Worm (Caenorhabditis elegans) whole organism, young adult: ENCODE data around the gene F08F8.11.

Experiments
- B0336.3 ChIP-seq: fragments of 200-800 bp; sonication (Bioruptor generic); IDR thresholded peaks from 2 replicates; pipeline ENCODE4 v1.3.6; 2022; ENCODE audit warnings: missing genetic modification characterization, missing compliant biosample characterization
- C06A6.2 ChIP-seq: fragments of 200-800 bp; sonication (Bioruptor generic); conservative IDR thresholded peaks from 2 replicates; pipeline ENCODE4 v1.3.6; 2022; ENCODE audit warnings: missing genetic modification characterization, missing compliant biosample characterization
- C17E4.6 ChIP-seq: fragments of 200-800 bp; sonication (Bioruptor generic); IDR thresholded peaks from 2 replicates; pipeline ENCODE4 v1.3.6; 2022; ENCODE audit warnings: missing genetic modification reagents, missing genetic modification characterization, missing compliant biosample characterization
- F10E7.11 ChIP-seq: sonication (generic microtip); optimal IDR thresholded peaks from 2 replicates; lab custom pipeline; 2017; ENCODE audit warnings: mild to moderate bottlenecking, missing genetic modification characterization, moderate library complexity, missing compliant biosample characterization
- F23B12.7 ChIP-seq: sonication (generic microtip); optimal IDR thresholded peaks from 2 replicates; lab custom pipeline; 2017; ENCODE audit warnings: missing genetic modification characterization, mild to moderate bottlenecking, missing compliant biosample characterization, antibody characterized with exemption, moderate library complexity; ENCODE audit not compliant: insufficient read depth
- F49E8.2 ChIP-seq: sonication (generic microtip); optimal IDR thresholded peaks from 3 replicates; lab custom pipeline; 2017; ENCODE audit warnings: missing genetic modification characterization, mild to moderate bottlenecking, missing compliant biosample characterization, antibody characterized with exemption, moderate library complexity; ENCODE audit not compliant: insufficient read depth
- F52B5.7 ChIP-seq: sonication (generic microtip); optimal IDR thresholded peaks from 2 replicates; lab custom pipeline; 2016; ENCODE audit warnings: mild to moderate bottlenecking, missing genetic modification characterization, missing compliant biosample characterization
- K11D2.4 ChIP-seq: fragments of 200-800 bp; sonication (Bioruptor generic); IDR thresholded peaks from 2 replicates; pipeline ENCODE4 v1.3.6; 2022; ENCODE audit warnings: missing genetic modification reagents, missing genetic modification characterization, missing compliant biosample characterization
- K12H6.12 ChIP-seq: fragments of 200-800 bp; sonication (Bioruptor generic); optimal IDR thresholded peaks from 2 replicates; lab custom pipeline; 2018; ENCODE audit warnings: mild to moderate bottlenecking, missing genetic modification characterization, missing compliant biosample characterization
- akir-1 ChIP-seq: fragments of 200-800 bp; sonication (Bioruptor generic); optimal IDR thresholded peaks from 2 replicates; lab custom pipeline; 2018; ENCODE audit warnings: mild to moderate bottlenecking, missing genetic modification characterization, moderate library complexity, missing compliant biosample characterization
- aptf-2 ChIP-seq: fragments of 200-800 bp; sonication (Bioruptor generic); conservative IDR thresholded peaks from 2 replicates; pipeline ENCODE4 v1.3.6; 2022; ENCODE audit warnings: missing genetic modification reagents, missing genetic modification characterization, missing compliant biosample characterization
- aptf-3 ChIP-seq: fragments of 200-800 bp; sonication (Bioruptor generic); IDR thresholded peaks from 2 replicates; pipeline ENCODE4 v1.3.6; 2022; ENCODE audit warnings: missing genetic modification characterization, missing compliant biosample characterization
- attf-3 ChIP-seq: fragments of 200-800 bp; sonication (Bioruptor generic); conservative IDR thresholded peaks from 2 replicates; pipeline ENCODE4 v1.3.6; 2022; ENCODE audit warnings: missing genetic modification reagents, missing genetic modification characterization, missing compliant biosample characterization
- bed-1 ChIP-seq: fragments of 200-800 bp; sonication (Bioruptor generic); IDR thresholded peaks from 2 replicates; pipeline ENCODE4 v1.3.6; 2022; ENCODE audit warnings: missing genetic modification reagents, missing genetic modification characterization, missing compliant biosample characterization
- ceh-100 ChIP-seq: fragments of 200-800 bp; sonication (Bioruptor generic); IDR thresholded peaks from 2 replicates; pipeline ENCODE4 v1.3.6; 2022; ENCODE audit warnings: missing genetic modification reagents, missing genetic modification characterization, missing compliant biosample characterization
- ceh-58 ChIP-seq: fragments of 200-800 bp; sonication (Bioruptor generic); IDR thresholded peaks from 2 replicates; pipeline ENCODE4 v1.3.6; 2022; ENCODE audit warnings: missing genetic modification characterization, missing compliant biosample characterization
- ceh-79 ChIP-seq: sonication (generic microtip); optimal IDR thresholded peaks from 2 replicates; lab custom pipeline; 2017; ENCODE audit warnings: mild to moderate bottlenecking, missing genetic modification characterization, missing compliant biosample characterization
- ceh-91 ChIP-seq: fragments of 200-800 bp; sonication (Bioruptor generic); IDR thresholded peaks from 2 replicates; pipeline ENCODE4 v1.3.6; 2022; ENCODE audit warnings: missing genetic modification reagents, missing genetic modification characterization, missing compliant biosample characterization
- efl-1 ChIP-seq: fragments of 150-350 bp; optimal IDR thresholded peaks from 2 replicates; lab custom pipeline; 2014; ENCODE audit warnings: missing biosample characterization, missing genetic modification reagents, missing genetic modification characterization
- egl-44 ChIP-seq: fragments of 200-800 bp; sonication (Bioruptor generic); IDR thresholded peaks from 2 replicates; pipeline ENCODE4 v1.3.6; 2022; ENCODE audit warnings: missing genetic modification reagents, missing genetic modification characterization, missing compliant biosample characterization
- egrh-3 ChIP-seq: fragments of 200-800 bp; sonication (Bioruptor generic); IDR thresholded peaks from 2 replicates; pipeline ENCODE4 v1.3.6; 2022; ENCODE audit warnings: missing genetic modification reagents, missing genetic modification characterization, missing compliant biosample characterization
- ets-4 ChIP-seq: fragments of 200-800 bp; sonication (Bioruptor generic); optimal IDR thresholded peaks from 2 replicates; lab custom pipeline; 2018; ENCODE audit warnings: mild to moderate bottlenecking, missing genetic modification characterization, missing compliant biosample characterization
- fkh-3 ChIP-seq: sonication (generic microtip); optimal IDR thresholded peaks from 2 replicates; lab custom pipeline; 2016; ENCODE audit warnings: mild to moderate bottlenecking, missing genetic modification characterization, missing compliant biosample characterization
- hlh-12 ChIP-seq: sonication (generic microtip); optimal IDR thresholded peaks from 2 replicates; lab custom pipeline; 2016; ENCODE audit warnings: missing genetic modification characterization, missing compliant biosample characterization
- hlh-26 ChIP-seq: fragments of 200-800 bp; sonication (Bioruptor generic); conservative IDR thresholded peaks from 2 replicates; pipeline ENCODE4 v1.3.6; 2022; ENCODE audit warnings: missing genetic modification reagents, missing genetic modification characterization, missing compliant biosample characterization
- hrde-1 ChIP-seq: sonication (generic microtip); optimal IDR thresholded peaks from 2 replicates; lab custom pipeline; 2016; ENCODE audit warnings: missing genetic modification characterization, mild to moderate bottlenecking, missing compliant biosample characterization, moderate library complexity, missing genotype, missing genetic modification reagents, borderline replicate concordance
- let-526 ChIP-seq: fragments of 200-800 bp; sonication (Bioruptor generic); IDR thresholded peaks from 2 replicates; pipeline ENCODE4 v1.3.6; 2022; ENCODE audit warnings: missing genetic modification reagents, missing genetic modification characterization, missing compliant biosample characterization
- let-607 ChIP-seq, 2 experiments: fragments of 200-800 bp in 1 of 2; sonication (Bioruptor generic) in 1 of 2; sonication (generic microtip) in 1 of 2; optimal IDR thresholded peaks; 2 replicates each; lab custom pipeline; 2016 to 2018; ENCODE audit warnings: mild to moderate bottlenecking in 2 of 2, missing compliant biosample characterization in 2 of 2, missing genetic modification characterization in 2 of 2, moderate library complexity in 2 of 2, missing genotype in 1 of 2
- lin-35 ChIP-seq, 3 experiments: fragments of 150-350 bp in 2 of 3; sonication (generic microtip) in 1 of 3; optimal IDR thresholded peaks; 2 replicates each; lab custom pipeline; 2014 to 2018; ENCODE audit warnings: missing biosample characterization in 3 of 3, missing genetic modification characterization in 3 of 3, missing genetic modification reagents in 3 of 3
- lin-54 ChIP-seq: fragments of 200-800 bp; sonication (Bioruptor generic); optimal IDR thresholded peaks from 2 replicates; lab custom pipeline; 2018; ENCODE audit warnings: mild to moderate bottlenecking, missing genetic modification characterization, missing compliant biosample characterization
- lir-1 ChIP-seq: fragments of 200-800 bp; sonication (Bioruptor generic); conservative IDR thresholded peaks from 2 replicates; pipeline ENCODE4 v1.3.6; 2022; ENCODE audit warnings: missing genetic modification reagents, missing genetic modification characterization, missing compliant biosample characterization
- lsl-1 ChIP-seq: fragments of 200-800 bp; sonication (Bioruptor generic); optimal IDR thresholded peaks from 2 replicates; lab custom pipeline; 2018; ENCODE audit warnings: mild to moderate bottlenecking, missing genetic modification characterization, moderate library complexity, missing compliant biosample characterization
- lsy-27 ChIP-seq: sonication (generic microtip); optimal IDR thresholded peaks from 2 replicates; lab custom pipeline; 2017; ENCODE audit warnings: missing genetic modification characterization, mild to moderate bottlenecking, missing compliant biosample characterization, antibody characterized with exemption, missing genotype, borderline replicate concordance; ENCODE audit not compliant: insufficient read depth
- madf-10 ChIP-seq: sonication (generic microtip); optimal IDR thresholded peaks from 2 replicates; lab custom pipeline; 2016; ENCODE audit warnings: mild to moderate bottlenecking, missing genetic modification characterization, missing compliant biosample characterization
- madf-8 ChIP-seq: fragments of 200-800 bp; sonication (Bioruptor generic); conservative IDR thresholded peaks from 2 replicates; pipeline ENCODE4 v1.3.6; 2022; ENCODE audit warnings: missing genetic modification reagents, missing genetic modification characterization, missing compliant biosample characterization
- mes-4 ChIP-seq: sonication (generic microtip); optimal IDR thresholded peaks from 2 replicates; lab custom pipeline; 2016; ENCODE audit warnings: missing genotype, missing genetic modification characterization, missing compliant biosample characterization
- nfya-1 ChIP-seq: sonication (generic microtip); optimal IDR thresholded peaks from 2 replicates; lab custom pipeline; 2017; ENCODE audit warnings: antibody characterized with exemption, missing compliant biosample characterization, missing genetic modification characterization, borderline replicate concordance; ENCODE audit not compliant: insufficient read depth
- nhr-27 ChIP-seq: fragments of 200-800 bp; sonication (Bioruptor generic); optimal IDR thresholded peaks from 2 replicates; lab custom pipeline; 2018; ENCODE audit warnings: mild to moderate bottlenecking, missing genetic modification characterization, moderate library complexity, missing compliant biosample characterization
- pbrm-1 ChIP-seq: fragments of 200-800 bp; sonication (Bioruptor generic); IDR thresholded peaks from 2 replicates; pipeline ENCODE4 v1.3.6; 2022; ENCODE audit warnings: missing genetic modification reagents, missing genetic modification characterization, missing compliant biosample characterization
- rec-8 ChIP-seq, 2 experiments: sonication (generic microtip); optimal IDR thresholded peaks; 2 replicates each; lab custom pipeline; 2016; ENCODE audit warnings: mild to moderate bottlenecking in 2 of 2, missing genetic modification characterization in 2 of 2, missing genetic modification reagents in 2 of 2, missing genotype in 2 of 2, missing biosample characterization in 1 of 2, missing compliant biosample characterization in 1 of 2, moderate library complexity in 1 of 2
- rpc-1 ChIP-seq, 2 experiments: fragments of 150-350 bp in 1 of 2; sonication (generic microtip) in 1 of 2; optimal IDR thresholded peaks; 2 replicates each; lab custom pipeline; 2014 to 2018; ENCODE audit warnings: missing biosample characterization in 1 of 2, missing genetic modification characterization in 1 of 2, missing genetic modification reagents in 1 of 2, missing genotype in 1 of 2
- snpc-1.1 ChIP-seq: sonication (generic microtip); optimal IDR thresholded peaks from 2 replicates; lab custom pipeline; 2017; ENCODE audit warnings: missing genetic modification characterization, mild to moderate bottlenecking, missing compliant biosample characterization, antibody characterized with exemption, moderate library complexity, missing genotype, missing genetic modification reagents; ENCODE audit not compliant: insufficient read depth
- snpc-3.4 ChIP-seq: sonication (generic microtip); optimal IDR thresholded peaks from 2 replicates; lab custom pipeline; 2017; ENCODE audit warnings: missing genetic modification characterization, mild to moderate bottlenecking, missing compliant biosample characterization, antibody characterized with exemption, moderate library complexity, missing genotype, missing genetic modification reagents
- sptf-2 ChIP-seq: fragments of 200-800 bp; sonication (Bioruptor generic); optimal IDR thresholded peaks from 2 replicates; lab custom pipeline; 2018; ENCODE audit warnings: mild to moderate bottlenecking, missing genetic modification characterization, missing compliant biosample characterization
- ztf-26 ChIP-seq: sonication (generic microtip); optimal IDR thresholded peaks from 2 replicates; lab custom pipeline; 2017; ENCODE audit warnings: missing genetic modification characterization, missing compliant biosample characterization
- ztf-28 ChIP-seq: fragments of 200-800 bp; sonication (Bioruptor generic); IDR thresholded peaks from 2 replicates; pipeline ENCODE4 v1.3.6; 2022; ENCODE audit warnings: missing genetic modification reagents, missing genetic modification characterization, missing compliant biosample characterization

F08F8.11 gene

DNA sequence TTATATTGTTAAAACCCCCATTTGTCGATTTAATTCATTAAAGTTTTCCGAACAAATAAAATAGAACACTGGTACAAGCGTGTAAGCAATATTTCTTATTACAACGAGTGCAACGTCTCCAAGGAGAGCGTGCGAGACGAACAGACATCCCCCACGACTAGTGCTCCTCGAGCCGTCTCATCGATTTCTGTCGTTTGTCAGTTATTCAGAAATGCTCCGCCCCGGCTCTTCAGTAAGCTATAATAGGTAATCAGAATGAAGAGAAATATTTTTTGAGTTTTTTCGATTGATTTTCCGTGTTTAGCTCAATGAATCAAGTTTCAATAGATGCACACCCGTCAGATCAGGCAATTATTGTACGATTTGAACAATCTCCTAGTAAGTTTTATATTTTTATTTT is 27.0 kb upstream of the F08F8.11 start, which contains the start of gene kap-1 (continued):
- TF ChIP-seq egrh-3 (no peak), madf-10 (no peak), ceh-79 (tag; lab: Kevin White, UChicago) (peak; percentile 21), lir-1 (GFP tag; lab: Robert Waterston, UW) (no peak), fkh-3 (tag; lab: Kevin White, UChicago) (peak; percentile 80), lsy-27 (tag; lab: Kevin White, UChicago) (no peak), sptf-2 (GFP tag; lab: Kevin White, UChicago) (no peak), ztf-26 (tag; lab: Kevin White, UChicago) (no peak), pbrm-1 (GFP tag; lab: Robert Waterston, UW) (no peak), C17E4.6 (GFP tag; lab: Robert Waterston, UW) (no peak), let-526 (GFP tag; lab: Robert Waterston, UW) (peak; percentile 79; the same call in 1 of the 2 replicates), hlh-12 (tag; lab: Kevin White, UChicago) (no peak), snpc-3.4 (tag; lab: Kevin White, UChicago) (peak; percentile 18), K12H6.12 (tag; lab: Kevin White, UChicago) (no peak), lin-35 (GFP tag; optimal IDR thresholded peaks at IDR 0.05; lab: Kevin White, UChicago) (peak in 1 of 3 experiments; percentile 42), snpc-1.1 (no peak), mes-4 (peak; percentile 34), let-607 (tag; optimal IDR thresholded peaks at IDR 0.05; lab: Kevin White, UChicago) (peak in 1 of 2 experiments; percentile 4), C06A6.2 (GFP tag; lab: Robert Waterston, UW) (no peak), akir-1 (GFP tag; lab: Kevin White, UChicago) (no peak), K11D2.4 (GFP tag; lab: Robert Waterston, UW) (0 out of 2 replicates have a peak, but pooled peaks have one; percentile 9), ceh-91 (GFP tag; lab: Robert Waterston, UW) (no peak), ceh-58 (no peak), B0336.3 (GFP tag; lab: Robert Waterston, UW) (peak; percentile 86), efl-1 (GFP tag; lab: Kevin White, UChicago) (no peak), nhr-27 (tag; lab: Kevin White, UChicago) (no peak), F52B5.7 (peak; percentile 76), attf-3 (GFP tag; lab: Robert Waterston, UW) (0 out of 2 replicates have a peak, but pooled peaks have one; percentile 20), lin-54 (GFP tag; lab: Kevin White, UChicago) (peak; percentile 29), madf-8 (GFP tag; lab: Robert Waterston, UW) (no peak; the same call in 1 of the 2 replicates), ets-4 (no peak), egl-44 (no peak), F23B12.7 (tag; lab: Kevin White, UChicago) (no peak), hlh-26 (0 out of 2 replicates have a peak, but pooled peaks have one; percentile 32), lsl-1 (no peak), F49E8.2 (peak; percentile 22), nfya-1 (tag; lab: Kevin White, UChicago) (no peak), hrde-1 (tag; lab: Kevin White, UChicago) (peak; percentile 58), rec-8 (tag; optimal IDR thresholded peaks at IDR 0.05; lab: Kevin White, UChicago) (no peak), aptf-3 (GFP tag; lab: Robert Waterston, UW) (no peak), ztf-28 (GFP tag; lab: Robert Waterston, UW) (no peak), bed-1 (GFP tag; lab: Robert Waterston, UW) (no peak), rpc-1 (optimal IDR thresholded peaks at IDR 0.05; lab: Kevin White, UChicago) (no peak), rpc-1 (tag; optimal IDR thresholded peaks at IDR 0.05; lab: Kevin White, UChicago) (no peak), ceh-100 (GFP tag; lab: Robert Waterston, UW) (peak; percentile 21; the same call in 1 of the 2 replicates), aptf-2 (GFP tag; lab: Robert Waterston, UW) (no peak), F10E7.11 (tag; lab: Kevin White, UChicago) (no peak)
